Fruit fly (Drosophila melanogaster) whole organism, prepupa: ENCODE results near the gene CG15580.

Source experiments
- CG10669 ChIP-seq: fragments of 200-800 bp; sonication (Bioruptor generic); optimal IDR thresholded peaks from 3 replicates; lab custom pipeline; 2018; ENCODE audit warnings: missing biosample characterization, mild to moderate bottlenecking, missing genetic modification characterization, moderate library complexity
- CG11294 ChIP-seq: fragments of 200-800 bp; sonication (Bioruptor generic); IDR thresholded peaks from 2 replicates; pipeline ENCODE4 v1.3.6; 2022; ENCODE audit warnings: missing biosample characterization, missing genetic modification characterization
- CG11762 ChIP-seq: fragments of 200-800 bp; sonication (Bioruptor generic); optimal IDR thresholded peaks from 3 replicates; lab custom pipeline; 2016; ENCODE audit warnings: missing biosample characterization, missing genetic modification characterization; ENCODE audit not compliant: insufficient read depth
- CG11902 ChIP-seq: fragments of 200-800 bp; sonication (Bioruptor generic); optimal IDR thresholded peaks from 3 replicates; lab custom pipeline; 2016; ENCODE audit warnings: missing biosample characterization, missing genetic modification characterization
- CG16779 ChIP-seq: fragments of 200-800 bp; sonication (Bioruptor generic); optimal IDR thresholded peaks from 3 replicates; lab custom pipeline; 2017; ENCODE audit warnings: missing biosample characterization, mild to moderate bottlenecking, missing genetic modification characterization
- CG3032 ChIP-seq: fragments of 200-800 bp; optimal IDR thresholded peaks from 2 replicates; lab custom pipeline; 2019; ENCODE audit warnings: missing biosample characterization, mild to moderate bottlenecking, missing genetic modification characterization, moderate library complexity
- CG31627 ChIP-seq: fragments of 200-800 bp; sonication (Bioruptor generic); optimal IDR thresholded peaks from 3 replicates; lab custom pipeline; 2016; ENCODE audit warnings: missing biosample characterization, missing genetic modification characterization
- CG32006 ChIP-seq: fragments of 200-800 bp; sonication (Bioruptor generic); optimal IDR thresholded peaks from 3 replicates; lab custom pipeline; 2017; ENCODE audit warnings: missing biosample characterization, mild to moderate bottlenecking, missing genetic modification characterization
- CG34406 ChIP-seq: fragments of 200-800 bp; sonication (Bioruptor generic); optimal IDR thresholded peaks from 3 replicates; lab custom pipeline; 2016; ENCODE audit warnings: missing biosample characterization, missing genetic modification characterization
- CG3919 ChIP-seq: fragments of 200-800 bp; sonication (Bioruptor generic); optimal IDR thresholded peaks from 3 replicates; lab custom pipeline; 2016; ENCODE audit warnings: missing biosample characterization, missing genetic modification characterization
- CG6163 ChIP-seq: fragments of 200-800 bp; sonication (Bioruptor generic); IDR thresholded peaks from 3 replicates; pipeline ENCODE4 v1.3.6; 2022; ENCODE audit warnings: missing biosample characterization, missing genetic modification characterization
- CG6792 ChIP-seq: fragments of 200-800 bp; sonication (Bioruptor generic); optimal IDR thresholded peaks from 3 replicates; lab custom pipeline; 2016; ENCODE audit warnings: missing biosample characterization, missing genetic modification characterization
- CG6854 ChIP-seq: fragments of 200-800 bp; sonication (Bioruptor generic); optimal IDR thresholded peaks from 2 replicates; lab custom pipeline; 2017; ENCODE audit warnings: missing biosample characterization, mild to moderate bottlenecking, missing genetic modification characterization
- CG7368 ChIP-seq: fragments of 200-800 bp; sonication (Bioruptor generic); optimal IDR thresholded peaks from 3 replicates; lab custom pipeline; 2016; ENCODE audit warnings: missing biosample characterization, missing genetic modification characterization
- CG8119 ChIP-seq: fragments of 200-800 bp; sonication (Bioruptor generic); IDR thresholded peaks from 3 replicates; pipeline ENCODE4 v1.3.6; 2022; ENCODE audit warnings: missing biosample characterization, missing genetic modification characterization
- CG8319 ChIP-seq: fragments of 200-800 bp; sonication (Bioruptor generic); optimal IDR thresholded peaks from 3 replicates; lab custom pipeline; 2016; ENCODE audit warnings: missing biosample characterization, missing genetic modification characterization
- Eip75B ChIP-seq: fragments of 200-800 bp; sonication (Bioruptor generic); optimal IDR thresholded peaks from 3 replicates; lab custom pipeline; 2016; ENCODE audit warnings: missing biosample characterization, missing genetic modification characterization
- Eip78C ChIP-seq: fragments of 200-800 bp; sonication (Bioruptor generic); peaks from one replicate; lab custom pipeline; 2016; ENCODE audit warnings: missing biosample characterization, missing genetic modification characterization
- Eip93F ChIP-seq: fragments of 200-800 bp; sonication (Bioruptor generic); optimal IDR thresholded peaks from 2 replicates; lab custom pipeline; 2016; ENCODE audit warnings: missing biosample characterization, mild to moderate bottlenecking, missing genetic modification characterization
- Ets21C ChIP-seq: fragments of 200-800 bp; sonication (Bioruptor generic); optimal IDR thresholded peaks from 3 replicates; lab custom pipeline; 2016; ENCODE audit warnings: missing biosample characterization, missing genetic modification characterization
- Ets96B ChIP-seq: fragments of 200-800 bp; optimal IDR thresholded peaks from 2 replicates; lab custom pipeline; 2019; ENCODE audit warnings: missing biosample characterization, mild to moderate bottlenecking, missing genetic modification characterization, moderate library complexity
- Gug ChIP-seq: fragments of 200-800 bp; sonication (Bioruptor generic); IDR thresholded peaks from 2 replicates; pipeline ENCODE4 v1.3.6; 2022; ENCODE audit warnings: missing biosample characterization, missing genetic modification characterization
- Hr38 ChIP-seq: sonication (Bioruptor generic); optimal IDR thresholded peaks from 2 replicates; lab custom pipeline; 2016; ENCODE audit warnings: missing biosample characterization, missing genetic modification characterization
- Hr39 ChIP-seq: fragments of 200-800 bp; sonication (Bioruptor generic); optimal IDR thresholded peaks from 2 replicates; lab custom pipeline; 2016; ENCODE audit warnings: missing biosample characterization, missing genetic modification characterization
- Hr4 ChIP-seq: fragments of 200-800 bp; sonication (Bioruptor generic); optimal IDR thresholded peaks from 3 replicates; lab custom pipeline; 2016; ENCODE audit warnings: missing biosample characterization, missing genetic modification characterization
- Lpt ChIP-seq: fragments of 200-800 bp; sonication (Bioruptor generic); optimal IDR thresholded peaks from 3 replicates; lab custom pipeline; 2016; ENCODE audit warnings: missing biosample characterization, missing genetic modification characterization
- Met ChIP-seq: fragments of 200-800 bp; sonication (Bioruptor generic); optimal IDR thresholded peaks from 3 replicates; lab custom pipeline; 2016; ENCODE audit warnings: missing biosample characterization, missing genetic modification characterization
- OdsH ChIP-seq: fragments of 200-800 bp; sonication (Bioruptor generic); optimal IDR thresholded peaks from 3 replicates; lab custom pipeline; 2016; ENCODE audit warnings: missing biosample characterization, missing genetic modification characterization
- Smox ChIP-seq: fragments of 200-800 bp; sonication (Bioruptor generic); optimal IDR thresholded peaks from 3 replicates; lab custom pipeline; 2016; ENCODE audit warnings: missing biosample characterization, missing genetic modification characterization
- Sox102F ChIP-seq: fragments of 200-800 bp; sonication (Bioruptor generic); optimal IDR thresholded peaks from 2 replicates; lab custom pipeline; 2016; ENCODE audit warnings: missing biosample characterization, mild to moderate bottlenecking, missing genetic modification characterization
- Sox14 ChIP-seq: fragments of 200-800 bp; sonication (Bioruptor generic); optimal IDR thresholded peaks from 3 replicates; lab custom pipeline; 2016; ENCODE audit warnings: missing biosample characterization, missing genetic modification characterization
- Sox15 ChIP-seq: fragments of 200-800 bp; sonication (Bioruptor generic); optimal IDR thresholded peaks from 3 replicates; lab custom pipeline; 2016; ENCODE audit warnings: missing biosample characterization, missing genetic modification characterization
- achi ChIP-seq: fragments of 200-800 bp; sonication (Bioruptor generic); optimal IDR thresholded peaks from 3 replicates; lab custom pipeline; 2016; ENCODE audit warnings: missing biosample characterization, missing genetic modification characterization
- dac ChIP-seq: fragments of 200-800 bp; sonication (Bioruptor generic); optimal IDR thresholded peaks from 2 replicates; lab custom pipeline; 2017; ENCODE audit warnings: missing biosample characterization, mild to moderate bottlenecking, missing genetic modification characterization
- esn ChIP-seq: fragments of 200-800 bp; sonication (Bioruptor generic); optimal IDR thresholded peaks from 2 replicates; lab custom pipeline; 2016; ENCODE audit warnings: missing biosample characterization, mild to moderate bottlenecking, missing genetic modification characterization, moderate library complexity
- fd59A ChIP-seq: fragments of 200-800 bp; sonication (Bioruptor generic); optimal IDR thresholded peaks from 2 replicates; lab custom pipeline; 2017; ENCODE audit warnings: missing biosample characterization, mild to moderate bottlenecking, missing genetic modification characterization, missing genetic modification reagents
- fd85E ChIP-seq: fragments of 200-800 bp; sonication (Bioruptor generic); optimal IDR thresholded peaks from 3 replicates; lab custom pipeline; 2016; ENCODE audit warnings: missing biosample characterization, missing genetic modification characterization
- fkh ChIP-seq: fragments of 200-800 bp; sonication (Bioruptor generic); optimal IDR thresholded peaks from 3 replicates; lab custom pipeline; 2017; ENCODE audit warnings: missing biosample characterization, mild to moderate bottlenecking, missing genetic modification characterization, moderate library complexity
- net ChIP-seq: fragments of 200-800 bp; sonication (Bioruptor generic); optimal IDR thresholded peaks from 3 replicates; lab custom pipeline; 2016; ENCODE audit warnings: missing biosample characterization, missing genetic modification characterization
- pdm3 ChIP-seq: fragments of 200-800 bp; sonication (Bioruptor generic); optimal IDR thresholded peaks from 3 replicates; lab custom pipeline; 2016; ENCODE audit warnings: missing biosample characterization, missing genetic modification characterization
- salr ChIP-seq, 2 experiments: fragments of 200-800 bp; sonication (Bioruptor generic); optimal IDR thresholded peaks; 3 replicates each; lab custom pipeline; 2016 to 2018; ENCODE audit warnings: missing biosample characterization in 2 of 2, missing genetic modification characterization in 2 of 2, mild to moderate bottlenecking in 1 of 2
- ss ChIP-seq, 2 experiments: fragments of 200-800 bp; sonication (Bioruptor generic); optimal IDR thresholded peaks; 2 replicates in 1 of 2; 3 replicates in 1 of 2; lab custom pipeline; 2017 to 2018; ENCODE audit warnings: mild to moderate bottlenecking in 2 of 2, missing biosample characterization in 2 of 2, missing genetic modification characterization in 2 of 2, moderate library complexity in 1 of 2
- svp ChIP-seq: fragments of 200-800 bp; sonication (Bioruptor generic); peaks from one replicate; lab custom pipeline; 2016; ENCODE audit warnings: missing biosample characterization, missing genetic modification characterization
- topi ChIP-seq: fragments of 200-800 bp; sonication (Bioruptor generic); optimal IDR thresholded peaks from 3 replicates; lab custom pipeline; 2016; ENCODE audit warnings: missing biosample characterization, missing genetic modification characterization
- vri ChIP-seq: fragments of 200-800 bp; sonication (Bioruptor generic); optimal IDR thresholded peaks from 3 replicates; lab custom pipeline; 2016; ENCODE audit warnings: missing biosample characterization, mild to moderate bottlenecking, missing genetic modification characterization

Gene CG15580

DNA sequence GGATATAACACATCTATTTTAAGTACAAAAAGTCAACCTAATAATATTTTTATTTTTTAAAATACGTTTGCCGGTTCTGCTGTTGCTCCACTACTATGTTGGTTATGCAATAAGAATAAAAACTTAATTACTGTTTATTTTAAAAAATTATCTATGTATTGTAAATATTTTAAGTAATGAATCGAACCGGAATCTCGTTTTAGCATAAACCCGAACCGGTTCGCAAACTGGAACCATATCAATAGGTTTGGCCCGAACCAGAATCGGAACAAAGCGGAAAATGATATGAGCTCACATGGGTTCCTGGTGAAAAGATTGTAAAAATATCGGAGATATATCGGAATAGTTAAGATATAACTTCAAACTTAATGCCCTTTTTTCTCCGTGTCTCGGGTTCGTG, 49.4 kb upstream of the CG15580 start (continued):
- TF ChIP-seq Gug (GFP tag; lab: Robert Waterston, UW) (no peak), CG8319 (GFP tag; lab: Kevin White, UChicago) (peak; percentile 20), achi (peak; percentile 43), Met (GFP tag; lab: Kevin White, UChicago) (peak; percentile 15), CG11762 (GFP tag; lab: Kevin White, UChicago) (no peak), CG16779 (tag; lab: Kevin White, UChicago) (no peak), Eip78C (GFP tag; lab: Kevin White, UChicago) (peak; percentile 76), fd85E (GFP tag; lab: Kevin White, UChicago) (no peak), ss (GFP tag; optimal IDR thresholded peaks at IDR 0.05; lab: Kevin White, UChicago) (peak in 1 of 2 experiments; percentile 43), Lpt (GFP tag; lab: Kevin White, UChicago) (no peak), CG11294 (GFP tag; lab: Robert Waterston, UW) (no peak), Eip75B (GFP tag; lab: Kevin White, UChicago) (no peak), Hr4 (GFP tag; lab: Kevin White, UChicago) (peak; percentile 23), Hr39 (no peak)

DNA sequence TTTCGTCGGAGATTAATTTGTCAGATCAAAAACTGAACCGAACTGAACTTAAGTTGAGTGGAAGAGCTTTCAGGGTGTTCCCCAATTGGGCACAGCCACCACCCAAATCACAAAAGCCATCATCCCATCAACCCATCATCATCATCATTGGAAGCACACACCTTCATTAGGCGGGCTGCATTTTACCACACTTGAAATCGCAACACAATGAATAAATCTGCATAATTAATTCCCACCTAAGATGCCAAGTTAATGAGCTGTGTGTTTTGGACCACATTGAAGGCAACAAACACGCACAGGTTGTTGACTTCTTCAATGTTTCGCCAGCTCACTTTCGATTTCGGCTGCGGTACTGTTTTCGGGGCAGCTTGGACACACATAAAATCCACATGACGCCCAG, 47.8 kb upstream of the CG15580 start:
- TF ChIP-seq CG11762 (GFP tag; lab: Kevin White, UChicago) (no peak), fd59A (GFP tag; lab: Kevin White, UChicago) (no peak), Ets21C (GFP tag; lab: Kevin White, UChicago) (no peak)
- TF ChIP-seq, all 60 proteins: peak for 0

DNA sequence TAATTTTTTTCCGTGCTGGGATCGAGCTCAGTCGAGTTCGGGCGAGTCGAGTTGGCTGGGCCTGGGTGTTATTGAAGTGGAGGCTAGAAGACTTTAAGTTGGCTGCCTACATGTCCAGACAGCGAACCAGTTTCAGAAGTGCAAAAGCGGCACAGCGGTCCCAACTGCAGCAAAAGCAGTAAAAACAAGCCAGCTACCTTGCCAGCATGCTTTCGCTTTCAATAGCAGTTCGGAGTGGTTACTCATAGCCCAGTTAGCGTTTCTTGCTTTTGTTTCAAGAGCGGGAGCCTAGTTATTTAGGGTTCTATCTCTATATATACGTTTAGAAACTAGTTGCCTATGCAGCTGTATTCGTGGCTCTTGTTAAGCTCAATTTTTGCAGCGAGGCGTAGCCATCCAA, 45.4 kb upstream of the CG15580 start:
- TF ChIP-seq Smox (no peak), CG6163 (GFP tag; lab: Robert Waterston, UW) (0 out of 3 replicates have a peak, but pooled peaks have one; percentile 14)

DNA sequence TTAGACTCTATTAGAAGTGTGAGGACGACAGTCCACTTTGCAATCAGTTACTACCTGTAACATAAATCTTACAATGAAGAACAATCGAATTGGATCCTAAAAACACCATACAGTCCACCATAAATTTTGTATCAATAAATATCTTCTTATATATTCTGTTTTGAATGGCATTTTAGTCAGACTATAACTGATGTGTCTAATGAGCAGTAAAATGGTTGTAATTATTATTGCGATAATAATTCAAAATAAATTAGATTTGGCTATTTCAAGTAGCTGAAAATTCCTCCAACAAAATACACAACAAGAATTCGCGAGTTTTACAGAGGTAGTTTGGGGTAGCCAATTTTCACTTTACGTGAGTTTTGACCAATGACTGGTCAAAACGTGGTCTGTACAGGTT, 45.0 kb upstream of the CG15580 start:
- TF ChIP-seq Sox15 (GFP tag; lab: Kevin White, UChicago) (peak; percentile 52), CG6792 (peak; percentile 37), CG8119 (GFP tag; lab: Robert Waterston, UW) (no peak), Sox14 (GFP tag; lab: Kevin White, UChicago) (peak; percentile 44), Ets21C (GFP tag; lab: Kevin White, UChicago) (no peak), CG10669 (GFP tag; lab: Kevin White, UChicago) (peak; percentile 56), Met (GFP tag; lab: Kevin White, UChicago) (no peak), dac (peak; percentile 16), Gug (GFP tag; lab: Robert Waterston, UW) (no peak), fd85E (GFP tag; lab: Kevin White, UChicago) (no peak), Hr38 (GFP tag; lab: Kevin White, UChicago) (no peak), fkh (GFP tag; lab: Kevin White, UChicago) (no peak), Ets96B (tag; lab: Kevin White, UChicago) (peak; percentile 60), esn (no peak), CG11902 (no peak), vri (GFP tag; lab: Kevin White, UChicago) (no peak), CG16779 (tag; lab: Kevin White, UChicago) (peak; percentile 31), Eip93F (GFP tag; lab: Kevin White, UChicago) (no peak), achi (peak; percentile 41), net (peak; percentile 66), CG31627 (GFP tag; lab: Kevin White, UChicago) (no peak), CG3032 (tag; lab: Kevin White, UChicago) (peak; percentile 67), OdsH (peak; percentile 46), topi (no peak), pdm3 (GFP tag; lab: Kevin White, UChicago) (peak; percentile 47), CG6854 (GFP tag; lab: Kevin White, UChicago) (no peak), svp (GFP tag; lab: Kevin White, UChicago) (no peak), Lpt (GFP tag; lab: Kevin White, UChicago) (peak; percentile 29), CG32006 (GFP tag; lab: Kevin White, UChicago) (peak; percentile 79), salr (GFP tag; optimal IDR thresholded peaks at IDR 0.05; lab: Kevin White, UChicago) (peak; percentile 12 to 82), fd59A (GFP tag; lab: Kevin White, UChicago) (peak; percentile 78), CG11294 (GFP tag; lab: Robert Waterston, UW) (no peak), Sox102F (GFP tag; lab: Kevin White, UChicago) (no peak), Hr4 (GFP tag; lab: Kevin White, UChicago) (peak; percentile 56), CG7368 (peak; percentile 26), CG3919 (GFP tag; lab: Kevin White, UChicago) (peak; percentile 63), CG34406 (peak; percentile 28), Eip75B (GFP tag; lab: Kevin White, UChicago) (peak; percentile 39)
